Fruit fly (Drosophila melanogaster) whole organism, pupa: ENCODE results near the gene lilli.

Experiments used
- CG13204 ChIP-seq: fragments of 200-800 bp; sonication (Bioruptor generic); optimal IDR thresholded peaks from 2 replicates; lab custom pipeline; 2018; ENCODE audit warnings: missing biosample characterization, mild to moderate bottlenecking, missing genetic modification characterization, moderate library complexity
- CG15710 ChIP-seq: fragments of 200-800 bp; sonication (Bioruptor generic); optimal IDR thresholded peaks from 2 replicates; lab custom pipeline; 2018; ENCODE audit warnings: missing biosample characterization, mild to moderate bottlenecking, missing genetic modification characterization, moderate library complexity
- CG17806 ChIP-seq: fragments of 200-800 bp; sonication (Bioruptor generic); optimal IDR thresholded peaks from 2 replicates; lab custom pipeline; 2018; ENCODE audit warnings: missing biosample characterization, mild to moderate bottlenecking, missing genetic modification characterization, moderate library complexity
- CG32121 ChIP-seq: fragments of 200-800 bp; sonication (Bioruptor generic); IDR thresholded peaks from 2 replicates; pipeline ENCODE4 v1.3.6; 2022; ENCODE audit warnings: missing biosample characterization, missing genetic modification characterization
- CG4496 ChIP-seq: fragments of 200-800 bp; sonication (Bioruptor generic); IDR thresholded peaks from 3 replicates; pipeline ENCODE4 v1.3.6; 2022; ENCODE audit warnings: missing biosample characterization, missing genetic modification characterization
- Pif1B ChIP-seq: fragments of 200-800 bp; sonication (Bioruptor generic); optimal IDR thresholded peaks from 3 replicates; lab custom pipeline; 2016; ENCODE audit warnings: missing biosample characterization, missing genetic modification characterization

DNA sequence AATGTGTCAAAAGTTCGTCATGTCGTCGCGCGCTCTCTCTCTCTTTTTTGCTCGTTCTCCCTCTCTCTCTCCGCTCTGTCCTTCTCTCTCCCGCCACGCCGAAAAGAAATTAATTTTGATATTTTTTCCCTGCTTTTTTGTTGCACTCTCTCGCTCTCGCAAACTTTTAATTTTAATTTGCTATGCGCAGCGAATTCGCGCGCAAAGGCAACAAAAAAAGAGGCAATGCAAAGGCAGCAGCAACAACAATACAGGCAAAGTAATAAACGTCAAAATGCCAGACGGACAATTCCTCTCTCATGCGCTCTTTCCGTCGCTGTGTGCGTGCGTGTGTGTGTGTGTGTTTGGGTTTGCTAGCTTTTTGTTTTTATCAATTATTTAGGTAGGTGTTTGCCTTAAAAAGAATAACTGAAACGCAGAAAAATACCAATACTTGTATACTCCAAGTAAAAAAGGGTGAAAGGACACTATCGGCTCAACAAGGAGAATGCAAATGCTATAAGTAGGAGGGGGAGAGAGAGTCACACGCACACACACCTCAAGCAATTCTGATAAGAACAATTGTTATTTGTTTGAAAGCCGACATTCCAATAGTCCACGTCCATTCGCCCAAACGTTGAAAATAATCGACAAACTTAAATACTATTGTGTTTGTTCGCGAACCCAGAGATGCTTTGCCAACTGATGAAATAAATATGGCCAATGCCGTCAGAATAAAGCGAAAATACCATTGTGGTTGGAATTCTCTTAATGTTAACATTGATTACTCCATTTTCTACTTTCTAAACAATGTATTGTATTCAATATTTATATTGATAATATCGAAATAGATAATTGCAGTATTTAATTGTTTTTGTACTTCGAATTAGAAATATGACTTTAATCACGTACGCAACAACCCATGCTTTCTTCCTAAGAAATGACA lies 1.1 kb downstream of the lilli start:
- TF ChIP-seq CG4496 (GFP tag; lab: Robert Waterston, UW), result peak; percentile 59; the same call in 2 of the 3 replicates
- TF ChIP-seq Pif1B (GFP tag; lab: Kevin White, UChicago), result peak; percentile 17
- peak; percentile 46 for TF ChIP-seq CG13204 (GFP tag; lab: Kevin White, UChicago)
- TF ChIP-seq CG17806, result no peak
- peak; percentile 32; the same call in 1 of the 2 replicates for TF ChIP-seq CG32121 (GFP tag; lab: Robert Waterston, UW)
- TF ChIP-seq CG15710 (tag; lab: Kevin White, UChicago), result peak; percentile 14
